Fruit fly (Drosophila melanogaster): ENCODE data around the gene Es2.

The Es2 gene

DNA sequence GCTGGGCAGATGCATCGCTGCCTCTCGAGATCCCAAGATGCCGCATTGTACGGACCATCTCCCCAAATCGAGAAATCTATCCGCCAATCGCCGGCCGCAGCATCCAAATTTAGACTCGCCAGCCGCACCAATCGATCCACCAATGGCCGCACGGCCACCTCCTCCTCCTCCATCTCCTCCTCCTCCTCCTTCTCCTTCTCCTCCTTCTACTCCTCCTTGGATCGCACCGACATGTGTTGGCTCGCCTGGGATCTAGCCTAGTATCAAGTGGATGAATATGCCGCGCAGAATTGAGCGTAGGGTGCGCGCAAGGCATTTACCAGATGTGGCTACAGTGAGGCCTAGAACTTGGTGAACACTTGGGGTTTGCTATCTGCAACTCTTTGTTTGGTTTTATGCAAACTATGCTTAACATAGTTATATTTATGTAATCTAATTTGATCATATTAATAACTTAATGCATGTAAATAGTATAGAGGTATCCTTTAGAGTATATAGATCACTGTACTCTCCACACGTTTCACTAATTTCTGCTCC, 6.2 kb upstream of the Es2 start, which contains the start of gene org-1 (continued):
- TF ChIP-seq CG7839 (tag; optimal IDR thresholded peaks at IDR 0.05) (peak; percentile 96), Fer2 (tag; optimal IDR thresholded peaks at IDR 0.05) (peak; percentile 89), pfk (GFP tag; optimal IDR thresholded peaks at IDR 0.05) (peak; percentile 22), HLHmδ (GFP tag; optimal IDR thresholded peaks at IDR 0.05) (peak; percentile 7), so (GFP tag; IDR thresholded peaks at IDR 0.05) (peak; percentile 95), CG17385 (GFP tag; optimal IDR thresholded peaks at IDR 0.05) (peak; percentile 90), lola (GFP tag; optimal IDR thresholded peaks at IDR 0.05) (peak in 1 of 3 experiments; percentile 95), CG3407 (GFP tag; optimal IDR thresholded peaks at IDR 0.05) (peak; percentile 93), nau (GFP tag; optimal IDR thresholded peaks at IDR 0.05) (peak; percentile 86), CG17829 (tag; optimal IDR thresholded peaks at IDR 0.05) (peak; percentile 97), H2.0 (GFP tag; IDR thresholded peaks at IDR 0.05) (peak; percentile 98), Gsc (GFP tag; IDR thresholded peaks at IDR 0.05) (peak; percentile 97), CG10979 (tag; optimal IDR thresholded peaks at IDR 0.05) (peak; percentile 97), CG18619 (GFP tag; optimal IDR thresholded peaks at IDR 0.05) (peak; percentile 88), CG17568 (GFP tag; optimal IDR thresholded peaks at IDR 0.05) (peak; percentile 90), CG8944 (GFP tag; optimal IDR thresholded peaks at IDR 0.05) (peak; percentile 86), dimm (GFP tag; IDR thresholded peaks at IDR 0.05) (peak; percentile 96), trh (GFP tag; optimal IDR thresholded peaks at IDR 0.05) (peak; percentile 81), insv (GFP tag; optimal IDR thresholded peaks at IDR 0.05) (peak in 1 of 2 experiments; percentile 50), Oaz (GFP tag; IDR thresholded peaks at IDR 0.05) (peak; percentile 95), CG4707 (GFP tag; optimal IDR thresholded peaks at IDR 0.05) (peak; percentile 83), CG13775 (GFP tag; optimal IDR thresholded peaks at IDR 0.05) (peak; percentile 89), Dip3 (GFP tag; optimal IDR thresholded peaks at IDR 0.05) (peak; percentile 70), CG3995 (GFP tag; optimal IDR thresholded peaks at IDR 0.05) (peak; percentile 34), da (GFP tag; optimal IDR thresholded peaks at IDR 0.05) (peak; percentile 73), jing (GFP tag; optimal IDR thresholded peaks at IDR 0.05) (peak; percentile 88), Antp (GFP tag; optimal IDR thresholded peaks at IDR 0.05) (peak; percentile 84), Ets65A (GFP tag) (peak; percentile 98), prd (optimal IDR thresholded peaks at IDR 0.05) (no peak), prd (GFP tag; IDR thresholded peaks at IDR 0.05) (peak; percentile 99), B-H1 (GFP tag; IDR thresholded peaks at IDR 0.05) (peak; percentile 96), CG3838 (GFP tag; optimal IDR thresholded peaks at IDR 0.05) (peak; percentile 50), Mad (GFP tag; optimal IDR thresholded peaks at IDR 0.05) (peak; percentile 79), shn (GFP tag; optimal IDR thresholded peaks at IDR 0.05) (peak; percentile 62), unpg (GFP tag; optimal IDR thresholded peaks at IDR 0.05) (peak; percentile 97), CG2120 (GFP tag; optimal IDR thresholded peaks at IDR 0.05) (peak; percentile 86), Sin3A (optimal IDR thresholded peaks at IDR 0.05) (no peak), corto (GFP tag; optimal IDR thresholded peaks at IDR 0.05) (no peak), Dp (GFP tag; optimal IDR thresholded peaks at IDR 0.05) (no peak), CG17328 (GFP tag; IDR thresholded peaks at IDR 0.05) (peak; percentile 98), Lpt (GFP tag; optimal IDR thresholded peaks at IDR 0.05) (no peak), YL-1 (GFP tag; optimal IDR thresholded peaks at IDR 0.05) (peak; percentile 77), gce (GFP tag; IDR thresholded peaks at IDR 0.05) (peak; percentile 97), vnd (GFP tag; IDR thresholded peaks at IDR 0.05; ENCODE audit: partially characterized antibody) (no peak), CG32767 (GFP tag; IDR thresholded peaks at IDR 0.05) (peak; percentile 96), Mrtf (GFP tag; IDR thresholded peaks at IDR 0.05) (peak; percentile 98), CG7271 (tag; optimal IDR thresholded peaks at IDR 0.05) (peak; percentile 79), tap (tag; optimal IDR thresholded peaks at IDR 0.05) (peak; percentile 95), CG4820 (GFP tag; optimal IDR thresholded peaks at IDR 0.05) (peak; percentile 96), Med (GFP tag) (peak; percentile 95), CoRest (tag; optimal IDR thresholded peaks at IDR 0.05) (peak; percentile 97), br (optimal IDR thresholded peaks at IDR 0.05) (no peak)
